Fruit fly (Drosophila melanogaster): Measurements from ENCODE around the gene CG43675.

dm6 chr3R:9370413-9370812, 15.1 kb downstream of the CG43675 start:
- no peak for TF ChIP-seq usp (GFP tag; optimal IDR thresholded peaks at IDR 0.05)
- no peak for TF ChIP-seq EcR (GFP tag; optimal IDR thresholded peaks at IDR 0.05)

All from whole organism.